Fruit fly (Drosophila melanogaster): Measurements from ENCODE around the gene CG5050.

Gene CG5050

DNA sequence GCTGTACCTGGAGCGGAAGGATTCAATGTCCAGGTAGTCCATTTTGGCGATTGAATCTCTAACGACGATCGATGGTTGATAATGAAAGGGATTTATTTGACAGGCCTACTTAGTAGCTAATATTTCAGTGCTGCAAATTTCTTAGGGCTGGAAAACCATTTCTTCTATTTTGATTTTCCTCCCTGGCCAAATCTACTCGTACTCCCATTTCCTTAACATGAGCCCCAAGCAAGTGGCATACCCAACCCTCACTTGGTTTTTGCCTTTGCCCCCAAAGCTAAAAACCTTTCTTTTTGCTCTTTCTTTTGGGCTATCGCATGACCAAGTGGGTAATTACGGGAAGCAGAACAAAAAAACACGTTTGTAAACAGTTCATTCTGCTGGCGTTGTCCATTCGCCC is 46.0 kb downstream of the CG5050 start, which contains the start of gene CG15142:
Gene CG15142 (minus strand): TSS at position 101 of the 400 bp plus-strand sequence.
- TF ChIP-seq CG16779 (tag; optimal IDR thresholded peaks at IDR 0.05) (no peak), dac (GFP tag; optimal IDR thresholded peaks at IDR 0.05) (no peak), vri (GFP tag; optimal IDR thresholded peaks at IDR 0.05) (no peak), CG6854 (GFP tag; optimal IDR thresholded peaks at IDR 0.05) (no peak), CG1621 (tag; optimal IDR thresholded peaks at IDR 0.05) (no peak), fkh (GFP tag; optimal IDR thresholded peaks at IDR 0.05) (no peak), CG10669 (GFP tag; optimal IDR thresholded peaks at IDR 0.05) (no peak)

dm6 chr2L:17500946-17501451 is 48.3 kb downstream of the CG5050 start, which contains the start of the genes mEFTs and Dhc36C:
TSS of gene mEFTs (minus strand) at chr2L:17501106.
TSS of gene Dhc36C (plus strand) at chr2L:17501401.
- TF ChIP-seq achi (GFP tag; optimal IDR thresholded peaks at IDR 0.05) (peak; percentile 96), CG6854 (GFP tag; optimal IDR thresholded peaks at IDR 0.05) (no peak)

Measured in whole organism, prepupa.